Fruit fly (Drosophila melanogaster): ENCODE measurements around the gene Taf13.

Taf13 gene

DNA sequence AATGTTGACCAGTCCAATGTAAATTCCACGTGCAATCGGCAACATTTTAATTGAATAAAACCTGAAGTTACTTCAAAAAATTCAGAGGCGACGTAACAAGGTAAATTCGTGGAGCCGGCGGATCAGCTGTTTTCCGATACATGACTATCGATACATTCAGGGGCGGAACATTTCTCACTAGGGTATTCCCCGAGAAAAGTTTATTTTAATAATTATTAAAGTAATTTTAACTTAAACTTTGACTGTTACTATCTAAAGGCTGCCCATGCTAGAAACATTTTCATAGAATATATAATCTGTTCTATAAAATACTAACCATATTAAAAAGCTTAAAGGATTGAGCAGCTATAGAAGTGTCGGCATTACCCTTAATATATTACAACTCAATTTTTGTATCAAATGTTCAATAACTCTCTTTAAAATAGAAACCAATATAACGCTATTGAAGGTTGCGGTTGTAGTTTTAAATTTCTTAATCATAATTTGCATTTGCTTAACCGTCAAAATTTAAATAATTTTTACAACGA lies 3.5 kb upstream of the Taf13 start, which contains the start of the genes mRpS18B and Kua (continued):
- TF ChIP-seq CG14050 (GFP tag; IDR thresholded peaks at IDR 0.05) (no peak), CG8765 (GFP tag; IDR thresholded peaks at IDR 0.05) (no peak), abd-A (tag; optimal IDR thresholded peaks at IDR 0.05) (no peak), Chrac-16 (GFP tag; optimal IDR thresholded peaks at IDR 0.05) (peak; percentile 40), CG15479 (GFP tag; optimal IDR thresholded peaks at IDR 0.05) (no peak), sc (optimal IDR thresholded peaks at IDR 0.05) (no peak), sc (GFP tag; optimal IDR thresholded peaks at IDR 0.05) (no peak), CG11398 (GFP tag; optimal IDR thresholded peaks at IDR 0.05) (no peak), row (GFP tag; IDR thresholded peaks at IDR 0.05) (peak; percentile 86), Ptx1 (GFP tag; IDR thresholded peaks at IDR 0.05) (peak; percentile 74), CG7839 (tag; optimal IDR thresholded peaks at IDR 0.05) (peak; percentile 69), ems (GFP tag; optimal IDR thresholded peaks at IDR 0.05) (peak; percentile 10), CG3407 (GFP tag; optimal IDR thresholded peaks at IDR 0.05) (peak; percentile 7), unc-4 (GFP tag; IDR thresholded peaks at IDR 0.05; ENCODE audit: partially characterized antibody) (peak; percentile 58), pfk (GFP tag; optimal IDR thresholded peaks at IDR 0.05) (no peak), CG8281 (tag; optimal IDR thresholded peaks at IDR 0.05) (no peak), chif (GFP tag; optimal IDR thresholded peaks at IDR 0.05) (no peak), Hr78 (GFP tag; optimal IDR thresholded peaks at IDR 0.05) (no peak), luna (GFP tag; optimal IDR thresholded peaks at IDR 0.05) (no peak), CG12391 (tag; optimal IDR thresholded peaks at IDR 0.05) (peak; percentile 70), pb (GFP tag; optimal IDR thresholded peaks at IDR 0.05) (no peak), Hmx (GFP tag; optimal IDR thresholded peaks at IDR 0.05) (no peak), lilli (GFP tag; optimal IDR thresholded peaks at IDR 0.05) (peak; percentile 47), Elba2 (GFP tag; optimal IDR thresholded peaks at IDR 0.05) (no peak), CG15269 (tag; optimal IDR thresholded peaks at IDR 0.05) (peak; percentile 64), cato (GFP tag; optimal IDR thresholded peaks at IDR 0.05; ENCODE audit: borderline replicate concordance) (no peak), CkIIα-i1 (GFP tag; IDR thresholded peaks at IDR 0.05) (no peak), gcm (GFP tag; optimal IDR thresholded peaks at IDR 0.05) (no peak), CG7556 (GFP tag; optimal IDR thresholded peaks at IDR 0.05) (peak; percentile 38), Opbp (GFP tag; IDR thresholded peaks at IDR 0.05; ENCODE audit: partially characterized antibody) (peak; percentile 67), nerfin-2 (GFP tag; IDR thresholded peaks at IDR 0.05; ENCODE audit: partially characterized antibody) (no peak), shn (GFP tag; optimal IDR thresholded peaks at IDR 0.05) (no peak), CG32532 (GFP tag; IDR thresholded peaks at IDR 0.05) (peak; percentile 63), ab (GFP tag; optimal IDR thresholded peaks at IDR 0.05) (no peak), Hmr (GFP tag; optimal IDR thresholded peaks at IDR 0.05) (peak; percentile 43), Tbp (GFP tag; optimal IDR thresholded peaks at IDR 0.05) (no peak), btn (GFP tag; optimal IDR thresholded peaks at IDR 0.05) (no peak), CG10959 (GFP tag; IDR thresholded peaks at IDR 0.05) (no peak), Neu2 (GFP tag; optimal IDR thresholded peaks at IDR 0.05; ENCODE audit: borderline replicate concordance) (no peak), amos (GFP tag; IDR thresholded peaks at IDR 0.05; ENCODE audit: partially characterized antibody) (peak; percentile 66), HLH3B (GFP tag; IDR thresholded peaks at IDR 0.05) (peak; percentile 46; the same call in 1 of the 2 replicates), jigr1 (GFP tag; IDR thresholded peaks at IDR 0.05) (no peak), esg (GFP tag; conservative IDR thresholded peaks at IDR 0.05) (0 out of 2 replicates have a peak, but pooled peaks have one; percentile 15), unpg (GFP tag; optimal IDR thresholded peaks at IDR 0.05) (peak; percentile 62), lov (optimal IDR thresholded peaks at IDR 0.05) (no peak), lov (GFP tag; IDR thresholded peaks at IDR 0.05) (no peak), pnt (GFP tag; optimal IDR thresholded peaks at IDR 0.05) (no peak), cad (GFP tag; optimal IDR thresholded peaks at IDR 0.05) (no peak), pzg (GFP tag; optimal IDR thresholded peaks at IDR 0.05) (peak; percentile 48), CG11695 (GFP tag; IDR thresholded peaks at IDR 0.05) (0 out of 3 replicates have a peak, but pooled peaks have one; percentile 11), CG12659 (GFP tag; optimal IDR thresholded peaks at IDR 0.05) (peak; percentile 67)
